Fruit fly (Drosophila melanogaster) whole organism, pupa: Measurements from ENCODE around the gene Prosalpha4T1.

ENCODE experiments used
- CG13204 ChIP-seq: fragments of 200-800 bp; sonication (Bioruptor generic); optimal IDR thresholded peaks from 2 replicates; lab custom pipeline; 2018; ENCODE audit warnings: missing biosample characterization, mild to moderate bottlenecking, missing genetic modification characterization, moderate library complexity
- CG14655 ChIP-seq: fragments of 200-800 bp; sonication (Bioruptor generic); optimal IDR thresholded peaks from 3 replicates; lab custom pipeline; 2017; ENCODE audit warnings: mild to moderate bottlenecking, missing biosample characterization, missing genetic modification reagents, missing genetic modification characterization
- CG8301 ChIP-seq: fragments of 200-800 bp; sonication (Bioruptor generic); optimal IDR thresholded peaks from 2 replicates; lab custom pipeline; 2018; ENCODE audit warnings: missing biosample characterization, mild to moderate bottlenecking, missing genetic modification characterization
- D1 ChIP-seq: fragments of 200-800 bp; sonication (Bioruptor generic); optimal IDR thresholded peaks from 2 replicates; lab custom pipeline; 2018; ENCODE audit warnings: missing biosample characterization, mild to moderate bottlenecking, missing genetic modification characterization, moderate library complexity
- gl ChIP-seq: fragments of 200-800 bp; sonication (Bioruptor generic); optimal IDR thresholded peaks from 2 replicates; lab custom pipeline; 2018; ENCODE audit warnings: missing biosample characterization, mild to moderate bottlenecking, missing genetic modification characterization
- rn ChIP-seq: fragments of 200-800 bp; sonication (Bioruptor generic); IDR thresholded peaks from 2 replicates; pipeline ENCODE4 v1.3.6; 2022; ENCODE audit warnings: missing biosample characterization, missing genetic modification characterization

DNA sequence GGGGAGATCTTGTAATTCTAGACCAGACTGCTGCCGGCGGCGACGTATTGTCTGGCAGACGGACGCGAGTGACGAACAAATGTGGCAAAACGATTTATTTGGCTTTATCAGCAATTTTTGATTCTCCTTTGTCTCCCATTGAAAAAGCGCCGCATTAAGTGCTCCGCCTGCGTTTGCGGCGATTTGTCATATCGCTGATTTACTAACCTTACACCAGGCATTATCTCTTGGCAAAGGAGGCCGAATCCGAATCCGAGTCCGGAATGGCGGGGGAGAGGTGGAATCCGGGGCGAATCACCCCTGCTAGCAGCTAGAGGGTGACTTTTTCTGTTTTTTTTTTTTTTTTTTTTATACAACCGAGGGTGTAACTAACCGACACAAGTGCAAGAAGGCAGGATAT, 39.7 kb upstream of the Prosalpha4T1 start:
- TF ChIP-seq CG14655 (GFP tag; lab: Kevin White, UChicago) (no peak), CG13204 (GFP tag; lab: Kevin White, UChicago) (no peak), D1 (tag; lab: Kevin White, UChicago) (no peak), CG8301 (tag; lab: Kevin White, UChicago) (no peak), gl (no peak), rn (no peak)
